Worm (Caenorhabditis elegans): ENCODE data around the gene ZK1290.14.

DNA sequence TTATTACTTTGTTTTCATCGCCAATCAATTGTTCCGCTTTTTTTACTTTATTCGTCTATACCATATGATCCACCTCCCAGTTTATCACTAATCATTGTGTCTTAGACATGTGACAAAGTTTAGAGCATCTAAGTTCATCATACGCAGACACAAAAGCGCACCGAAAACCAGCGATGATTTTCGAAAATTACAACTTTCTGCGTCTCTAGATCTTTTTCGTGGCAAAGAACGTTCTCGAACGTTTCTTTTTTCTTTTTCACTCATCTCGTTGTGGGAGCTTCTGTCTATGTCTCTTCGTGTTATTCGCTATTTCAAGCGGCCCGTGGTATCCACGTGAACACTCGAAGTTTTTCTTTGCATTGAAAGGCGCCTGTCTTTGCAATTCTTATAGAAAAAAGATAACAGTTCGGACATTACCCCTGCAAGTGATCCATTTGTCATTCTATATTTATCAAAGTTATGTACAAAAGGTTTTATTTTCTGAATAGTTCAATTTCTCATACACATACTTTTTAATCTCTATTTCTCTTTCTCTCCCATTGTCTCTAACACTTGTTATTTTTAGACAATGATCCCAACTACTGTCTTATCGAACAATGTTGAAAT lies 26.2 kb downstream of the ZK1290.14 start, which contains the start of gene ZK1290.5:
- TF ChIP-seq dao-5 (tag; optimal IDR thresholded peaks at IDR 0.05) = no peak
- no peak for TF ChIP-seq him-1 (tag; optimal IDR thresholded peaks at IDR 0.05)

Measured in whole organism, L4/young adult.